Worm (Caenorhabditis elegans) whole organism, mixed stage, embryonic: ENCODE data around the gene Y46G5A.47.

Source experiments
- M03D4.4 ChIP-seq: sonication (generic microtip); optimal IDR thresholded peaks from 2 replicates; lab custom pipeline; 2017; ENCODE audit warnings: mild to moderate bottlenecking, missing genetic modification characterization, missing compliant biosample characterization
- bed-3 ChIP-seq: fragments of 200-800 bp; sonication (Bioruptor generic); optimal IDR thresholded peaks from 3 replicates; lab custom pipeline; 2018; ENCODE audit warnings: mild to moderate bottlenecking, missing genetic modification characterization, moderate library complexity, missing compliant biosample characterization
- blmp-1 ChIP-seq: fragments of 150-350 bp; optimal IDR thresholded peaks from 2 replicates; lab custom pipeline; 2014; ENCODE audit warnings: missing biosample characterization, missing genetic modification characterization
- ceh-39 ChIP-seq: fragments of 150-350 bp; optimal IDR thresholded peaks from 2 replicates; lab custom pipeline; 2014; ENCODE audit warnings: missing biosample characterization, missing genetic modification characterization
- ceh-43 ChIP-seq: fragments of 200-800 bp; sonication (Bioruptor generic); optimal IDR thresholded peaks from 2 replicates; lab custom pipeline; 2018; ENCODE audit warnings: mild to moderate bottlenecking, missing genetic modification characterization, moderate library complexity, missing compliant biosample characterization
- ceh-83 ChIP-seq: fragments of 200-800 bp; sonication (Bioruptor generic); optimal IDR thresholded peaks from 2 replicates; lab custom pipeline; 2018; ENCODE audit warnings: mild to moderate bottlenecking, missing genetic modification characterization, missing compliant biosample characterization
- ces-1 ChIP-seq: fragments of 150-350 bp; optimal IDR thresholded peaks from 2 replicates; lab custom pipeline; 2014; ENCODE audit warnings: missing biosample characterization, missing genetic modification reagents, missing genetic modification characterization
- cnd-1 ChIP-seq: fragments of 200-800 bp; sonication (Bioruptor generic); optimal IDR thresholded peaks from 2 replicates; lab custom pipeline; 2018; ENCODE audit warnings: mild to moderate bottlenecking, missing genetic modification characterization, missing compliant biosample characterization
- drap-1 ChIP-seq: fragments of 200-800 bp; sonication (Bioruptor generic); optimal IDR thresholded peaks from 3 replicates; lab custom pipeline; 2018; ENCODE audit warnings: mild to moderate bottlenecking, missing genetic modification characterization, missing compliant biosample characterization
- elt-1 ChIP-seq: sonication (generic microtip); optimal IDR thresholded peaks from 2 replicates; lab custom pipeline; 2017; ENCODE audit warnings: missing genetic modification characterization, mild to moderate bottlenecking, missing compliant biosample characterization, antibody characterized with exemption, moderate library complexity, borderline replicate concordance; ENCODE audit not compliant: insufficient read depth
- elt-3 ChIP-seq: fragments of 150-350 bp; optimal IDR thresholded peaks from 2 replicates; lab custom pipeline; 2014; ENCODE audit warnings: missing biosample characterization, missing genetic modification characterization
- flh-1 ChIP-seq: fragments of 200-800 bp; sonication (Bioruptor generic); optimal IDR thresholded peaks from 2 replicates; lab custom pipeline; 2018; ENCODE audit warnings: mild to moderate bottlenecking, missing genetic modification characterization, moderate library complexity, missing compliant biosample characterization
- hlh-1 ChIP-seq: fragments of 150-350 bp; optimal IDR thresholded peaks from 2 replicates; lab custom pipeline; 2014; ENCODE audit warnings: missing biosample characterization, missing genetic modification reagents, missing genetic modification characterization
- lin-13 ChIP-seq: fragments of 150-350 bp; optimal IDR thresholded peaks from 2 replicates; lab custom pipeline; 2014; ENCODE audit warnings: missing biosample characterization, missing genetic modification characterization
- lin-32 ChIP-seq: fragments of 200-800 bp; sonication (Bioruptor generic); optimal IDR thresholded peaks from 2 replicates; lab custom pipeline; 2018; ENCODE audit warnings: mild to moderate bottlenecking, missing genetic modification characterization, missing compliant biosample characterization
- mep-1 ChIP-seq: fragments of 150-350 bp; optimal IDR thresholded peaks from 2 replicates; lab custom pipeline; 2017; ENCODE audit warnings: missing biosample characterization, missing genetic modification reagents, missing genetic modification characterization, inconsistent platforms
- mls-2 ChIP-seq: sonication (generic microtip); optimal IDR thresholded peaks from 2 replicates; lab custom pipeline; 2016; ENCODE audit warnings: mild to moderate bottlenecking, missing genetic modification characterization, moderate library complexity, missing compliant biosample characterization
- nhr-12 ChIP-seq: fragments of 150-350 bp; optimal IDR thresholded peaks from 2 replicates; lab custom pipeline; 2014; ENCODE audit warnings: missing biosample characterization, missing genetic modification characterization
- nhr-237 ChIP-seq: fragments of 150-350 bp; optimal IDR thresholded peaks from 2 replicates; lab custom pipeline; 2014; ENCODE audit warnings: missing biosample characterization, missing genetic modification characterization
- nhr-28 ChIP-seq: fragments of 150-350 bp; optimal IDR thresholded peaks from 2 replicates; lab custom pipeline; 2014; ENCODE audit warnings: missing biosample characterization, missing genetic modification characterization
- nhr-76 ChIP-seq: sonication (generic microtip); optimal IDR thresholded peaks from 2 replicates; lab custom pipeline; 2017; ENCODE audit warnings: missing biosample characterization, missing genetic modification characterization
- pha-4 ChIP-seq: fragments of 150-350 bp; optimal IDR thresholded peaks from 2 replicates; lab custom pipeline; 2018; ENCODE audit warnings: missing biosample characterization, missing genetic modification reagents, missing genetic modification characterization
- sem-2 ChIP-seq: fragments of 200-800 bp; sonication (Bioruptor generic); optimal IDR thresholded peaks from 2 replicates; lab custom pipeline; 2018; ENCODE audit warnings: mild to moderate bottlenecking, missing genetic modification characterization, missing compliant biosample characterization
- snpc-4 ChIP-seq: fragments of 150-350 bp; optimal IDR thresholded peaks from 2 replicates; lab custom pipeline; 2014; ENCODE audit warnings: missing biosample characterization, missing genetic modification characterization
- sptf-1 ChIP-seq: sonication (generic microtip); optimal IDR thresholded peaks from 2 replicates; lab custom pipeline; 2017; ENCODE audit warnings: mild to moderate bottlenecking, missing genetic modification characterization, moderate library complexity, missing compliant biosample characterization
- tbx-8 ChIP-seq: fragments of 200-800 bp; sonication (Bioruptor generic); optimal IDR thresholded peaks from 2 replicates; lab custom pipeline; 2018; ENCODE audit warnings: mild to moderate bottlenecking, missing genetic modification characterization, moderate library complexity, missing compliant biosample characterization
- unc-120 ChIP-seq: sonication (generic microtip); optimal IDR thresholded peaks from 2 replicates; lab custom pipeline; 2017; ENCODE audit warnings: missing genetic modification characterization, missing compliant biosample characterization; ENCODE audit not compliant: poor library complexity, severe bottlenecking
- ztf-11 ChIP-seq: fragments of 150-350 bp; optimal IDR thresholded peaks from 2 replicates; lab custom pipeline; 2014; ENCODE audit warnings: missing biosample characterization, missing genetic modification characterization

Gene Y46G5A.47

DNA sequence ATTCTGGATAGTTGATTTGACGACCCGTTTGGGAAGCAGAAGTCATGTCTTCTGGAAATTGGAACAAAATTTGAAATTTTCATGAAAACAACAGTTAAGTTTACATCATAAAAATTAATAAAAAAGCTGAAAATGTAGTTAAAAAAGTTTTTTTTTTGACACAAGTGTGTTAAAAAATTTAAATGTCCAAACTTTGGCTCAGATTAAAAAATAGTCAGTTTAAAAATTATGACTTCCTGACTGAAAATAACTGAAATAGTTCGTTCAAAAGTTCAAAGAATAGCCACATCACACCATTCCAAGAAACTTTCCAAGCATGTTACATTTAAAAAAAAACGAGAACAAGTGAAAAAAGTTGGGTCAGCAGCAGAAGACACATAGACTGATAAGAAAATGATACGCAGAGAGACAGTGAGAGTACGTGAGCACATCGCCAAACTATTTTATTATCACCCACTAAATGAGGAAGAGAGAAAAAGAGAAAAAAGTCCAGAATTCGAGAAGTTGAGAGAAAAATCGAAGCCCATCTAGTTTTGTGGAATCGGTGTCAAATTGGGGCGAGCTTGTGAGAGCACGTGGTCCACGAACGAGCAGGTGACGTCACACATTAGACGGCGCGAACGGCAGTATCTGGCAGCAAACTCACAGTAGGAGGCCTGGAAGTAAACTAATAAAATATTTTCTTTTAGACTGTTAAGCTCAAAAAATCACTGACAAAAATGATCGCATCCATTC is 11.5 kb upstream of the Y46G5A.47 start, which contains the start of gene acl-7:
Gene acl-7 (minus strand): TSS at position 51 of the 735 bp plus-strand sequence.
- no peak for TF ChIP-seq sptf-1 (tag; lab: Kevin White, UChicago)
- no peak for TF ChIP-seq hlh-1 (tag; lab: Kevin White, UChicago)
- TF ChIP-seq unc-120 (tag; lab: Kevin White, UChicago), result no peak
- TF ChIP-seq, all 35 proteins: peak for 0

DNA sequence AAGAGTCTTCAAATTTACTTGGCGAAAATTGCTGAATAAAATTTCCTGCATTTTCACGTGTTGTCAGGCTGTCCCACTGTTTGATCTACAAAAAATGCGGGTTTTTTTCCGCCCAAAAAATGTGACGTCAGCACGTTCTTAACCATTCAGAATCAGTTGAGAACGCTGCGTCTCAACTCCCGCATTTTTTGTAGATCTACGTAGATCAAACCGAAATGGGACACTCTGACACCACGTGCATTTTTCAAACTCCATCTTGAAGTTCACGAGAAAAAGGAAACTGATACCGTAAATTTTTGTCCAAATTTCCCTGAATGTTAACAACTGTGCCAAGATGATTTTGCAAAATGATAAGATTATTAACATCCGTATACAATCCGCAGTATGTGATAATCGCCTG is 8.1 kb upstream of the Y46G5A.47 start:
- TF ChIP-seq mep-1 (no peak), bed-3 (GFP tag; lab: Kevin White, UChicago) (no peak), hlh-1 (tag; lab: Kevin White, UChicago) (no peak), cnd-1 (tag; lab: Kevin White, UChicago) (no peak), mls-2 (no peak)

DNA sequence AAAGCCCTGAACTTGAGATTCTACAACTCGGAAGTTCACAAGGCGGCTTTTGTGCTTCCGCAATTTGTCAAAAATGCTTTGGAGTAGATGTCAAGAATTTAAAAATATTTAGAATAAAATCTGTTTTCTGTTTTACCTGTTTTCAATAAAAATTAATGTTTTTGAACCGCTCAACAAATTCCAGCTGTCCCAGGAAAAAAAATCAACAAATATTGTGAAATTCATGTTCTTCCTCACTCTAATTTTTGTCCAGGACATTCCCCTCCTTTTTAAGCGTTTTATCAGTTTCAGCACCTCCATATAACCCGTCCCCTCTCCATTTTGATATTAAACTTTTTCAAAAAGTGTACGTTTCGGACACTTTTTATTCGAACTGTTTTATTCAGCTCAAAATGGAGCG is 5.6 kb upstream of the Y46G5A.47 start, which contains the start of gene Y46G5A.20:
Gene Y46G5A.20 (plus strand): TSS at position 301 of the 400 bp plus-strand sequence.
- TF ChIP-seq nhr-237 (tag; lab: Kevin White, UChicago), result no peak
- no peak for TF ChIP-seq ces-1 (GFP tag; lab: Kevin White, UChicago)
- TF ChIP-seq cnd-1 (tag; lab: Kevin White, UChicago), result no peak
- TF ChIP-seq hlh-1 (tag; lab: Kevin White, UChicago), result no peak
- TF ChIP-seq tbx-8 (GFP tag; lab: Kevin White, UChicago), result no peak
- TF ChIP-seq ztf-11 (tag; lab: Kevin White, UChicago), result no peak
- TF ChIP-seq M03D4.4 (tag; lab: Kevin White, UChicago), result no peak
- TF ChIP-seq mep-1, result no peak
- no peak for TF ChIP-seq mls-2
- no peak for TF ChIP-seq snpc-4 (tag; lab: Kevin White, UChicago)

DNA sequence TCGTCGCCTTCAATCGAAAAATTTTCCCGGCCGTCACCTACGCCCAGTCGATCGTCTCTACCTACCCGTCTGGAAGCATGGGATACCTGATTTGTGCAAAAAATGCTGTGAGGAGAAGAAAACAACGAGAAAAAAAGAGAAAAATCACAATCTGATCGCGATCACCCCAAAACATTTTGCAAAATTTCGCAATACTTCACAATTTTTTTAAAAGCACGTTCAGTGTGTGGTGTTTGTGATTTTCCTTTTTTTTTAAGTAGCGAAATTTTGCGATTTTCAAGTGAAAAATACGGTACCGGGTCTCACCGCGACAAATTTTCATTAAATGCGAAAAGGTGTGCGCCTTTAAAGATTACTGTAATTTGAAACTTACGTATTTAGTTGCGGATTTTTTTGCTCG is 4.6 kb upstream of the Y46G5A.47 start:
- no peak for TF ChIP-seq sem-2 (GFP tag; lab: Kevin White, UChicago)
- no peak for TF ChIP-seq nhr-237 (tag; lab: Kevin White, UChicago)
- no peak for TF ChIP-seq mep-1
- TF ChIP-seq M03D4.4 (tag; lab: Kevin White, UChicago), result no peak
- no peak for TF ChIP-seq cnd-1 (tag; lab: Kevin White, UChicago)
- TF ChIP-seq nhr-28 (tag; lab: Kevin White, UChicago), result no peak
- TF ChIP-seq ceh-43, result no peak
- no peak for TF ChIP-seq sptf-1 (tag; lab: Kevin White, UChicago)
- TF ChIP-seq lin-13 (tag; lab: Kevin White, UChicago), result no peak
- TF ChIP-seq blmp-1, result no peak
- no peak for TF ChIP-seq ceh-39 (tag; lab: Kevin White, UChicago)

DNA sequence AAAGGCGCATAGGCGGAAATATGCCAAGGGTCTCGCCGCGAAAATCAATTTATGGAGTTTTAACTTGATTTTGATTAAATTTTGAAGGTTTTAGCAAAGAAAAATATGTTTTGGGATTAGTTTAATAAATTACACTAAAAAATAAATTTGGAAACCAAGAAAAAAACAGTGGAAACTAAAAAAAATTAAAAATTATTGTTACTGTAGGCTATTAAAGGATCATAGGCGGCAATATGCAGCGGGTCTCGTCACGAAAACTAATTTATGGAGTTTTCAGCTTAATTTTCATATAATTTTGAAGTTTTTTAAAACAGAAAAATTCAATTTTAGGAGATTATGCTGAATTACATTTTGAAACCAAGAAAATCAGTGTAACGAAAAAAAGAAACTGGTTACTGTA is 3.6 kb upstream of the Y46G5A.47 start:
- no peak for TF ChIP-seq unc-120 (tag; lab: Kevin White, UChicago)
- TF ChIP-seq elt-1 (tag; lab: Kevin White, UChicago), result no peak
- TF ChIP-seq hlh-1 (tag; lab: Kevin White, UChicago), result no peak
- TF ChIP-seq lin-32 (GFP tag; lab: Kevin White, UChicago), result no peak
- no peak for TF ChIP-seq ceh-83 (GFP tag; lab: Kevin White, UChicago)
- TF ChIP-seq drap-1 (GFP tag; lab: Kevin White, UChicago), result no peak
- no peak for TF ChIP-seq pha-4 (tag; lab: Kevin White, UChicago)
- TF ChIP-seq ceh-43, result no peak
- TF ChIP-seq nhr-12 (tag; lab: Kevin White, UChicago), result no peak
- TF ChIP-seq mls-2, result no peak
- no peak for TF ChIP-seq nhr-76
- no peak for TF ChIP-seq M03D4.4 (tag; lab: Kevin White, UChicago)
- no peak for TF ChIP-seq cnd-1 (tag; lab: Kevin White, UChicago)
- TF ChIP-seq ces-1 (GFP tag; lab: Kevin White, UChicago), result no peak
- no peak for TF ChIP-seq blmp-1

DNA sequence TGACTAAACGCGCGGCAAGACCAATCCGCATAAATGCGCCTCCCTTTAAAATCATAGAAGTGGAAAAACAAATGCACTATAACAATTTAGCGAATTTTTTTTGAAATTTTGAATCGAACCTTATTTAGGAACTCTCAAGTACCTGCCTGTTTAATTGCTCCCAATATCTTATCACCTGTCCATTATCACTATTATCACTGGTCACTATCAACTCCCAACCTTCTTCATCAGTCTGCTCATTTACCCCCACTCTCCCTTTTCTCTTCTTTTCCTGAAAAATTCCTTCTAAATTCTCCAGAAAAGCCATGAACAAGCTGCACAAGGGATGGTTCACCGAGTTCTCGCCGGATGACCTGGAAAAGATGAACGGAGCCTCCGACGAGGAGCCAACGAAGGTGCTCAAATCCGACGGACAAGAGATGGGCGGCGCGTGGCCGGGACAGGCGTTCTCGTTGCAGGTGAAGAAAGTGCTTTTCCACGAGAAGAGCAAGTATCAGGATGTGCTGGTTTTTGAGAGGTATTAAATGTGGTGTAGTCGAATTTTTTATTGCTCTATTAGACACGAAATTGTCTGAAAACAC is 1.6 kb upstream of the Y46G5A.47 start, which contains the start of gene spds-1:
Gene spds-1 (plus strand): TSS at position 298 of the 581 bp plus-strand sequence.
- TF ChIP-seq elt-3 (tag; lab: Kevin White, UChicago) (no peak), unc-120 (tag; lab: Kevin White, UChicago) (no peak), ceh-43 (no peak), lin-13 (tag; lab: Kevin White, UChicago) (no peak), tbx-8 (GFP tag; lab: Kevin White, UChicago) (no peak), ceh-39 (tag; lab: Kevin White, UChicago) (no peak), flh-1 (GFP tag; lab: Kevin White, UChicago) (no peak)
- TF ChIP-seq, all 35 proteins: peak for 0
